Fruit fly (Drosophila melanogaster) Kc167 (cell line): ENCODE measurements around the gene Atxn7.

Experiments
- Myc ChIP-seq: fragments of >200 bp; optimal IDR thresholded peaks from 2 replicates; lab custom pipeline; 2017; ENCODE audit warnings: missing external identifiers
- h ChIP-seq: fragments of >200 bp; optimal IDR thresholded peaks from 3 replicates; lab custom pipeline; 2018; ENCODE audit warnings: missing external identifiers
- psq ChIP-seq: fragments of >200 bp; optimal IDR thresholded peaks from 2 replicates; lab custom pipeline; 2017; ENCODE audit warnings: missing external identifiers

DNA sequence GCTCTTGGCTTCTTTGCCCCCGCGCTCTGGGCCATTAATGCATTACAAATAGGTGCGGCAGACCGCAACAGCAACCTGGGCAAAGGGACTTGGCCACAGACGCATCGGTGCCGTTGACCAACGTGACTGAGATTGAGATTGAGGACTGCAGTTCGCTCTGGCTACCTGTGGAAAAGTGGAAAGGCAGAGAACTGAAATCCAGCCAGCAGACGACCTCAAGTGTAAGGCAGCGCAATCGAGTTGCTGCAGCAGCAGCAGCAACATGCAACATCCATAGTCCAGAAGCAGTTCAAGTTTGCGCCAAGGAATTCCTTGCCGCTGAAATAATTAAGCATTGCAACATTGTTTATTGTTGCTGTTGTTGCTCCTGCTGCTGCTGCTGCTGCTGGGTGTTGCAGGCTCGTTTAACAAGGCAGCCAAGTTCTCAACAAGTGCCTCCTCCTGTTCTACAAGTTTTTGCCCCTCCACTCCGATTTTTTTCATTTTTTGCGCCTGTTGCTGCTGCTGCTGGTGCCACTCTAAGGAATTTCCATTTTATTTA lies 50.1 kb downstream of the Atxn7 start:
- no peak for TF ChIP-seq psq (lab: Kevin White, UChicago)
- TF ChIP-seq Myc (lab: Kevin White, UChicago) = no peak
- no peak for TF ChIP-seq h (lab: Kevin White, UChicago)
